Worm (Caenorhabditis elegans) whole organism, L3 larva: ENCODE results near the gene F10D2.10.

Source experiments
- elt-1 ChIP-seq: fragments of 150-350 bp; optimal IDR thresholded peaks from 2 replicates; lab custom pipeline; 2014; ENCODE audit warnings: missing biosample characterization, missing genetic modification characterization
- elt-3 ChIP-seq, 3 experiments: fragments of 150-350 bp in 1 of 3; sonication (generic microtip) in 2 of 3; optimal IDR thresholded peaks; 2 replicates in 2 of 3; 4 replicates in 1 of 3; lab custom pipeline; 2014 to 2017; ENCODE audit warnings: missing biosample characterization in 3 of 3, missing genetic modification characterization in 3 of 3
- eor-1 ChIP-seq, 2 experiments: fragments of 150-350 bp; optimal IDR thresholded peaks; 2 replicates each; lab custom pipeline; 2014 to 2018; ENCODE audit warnings: missing biosample characterization in 2 of 2, missing genetic modification characterization in 2 of 2
- lin-39 ChIP-seq: fragments of 150-350 bp; optimal IDR thresholded peaks from 2 replicates; lab custom pipeline; 2018; ENCODE audit warnings: missing biosample characterization, missing genetic modification reagents, missing genetic modification characterization
- mml-1 ChIP-seq: fragments of 150-350 bp; sonication (generic microtip); optimal IDR thresholded peaks from 3 replicates; lab custom pipeline; 2014; ENCODE audit warnings: missing biosample characterization, missing genetic modification characterization
- nhr-76 ChIP-seq: fragments of 150-350 bp; sonication (generic microtip); optimal IDR thresholded peaks from 5 replicates; lab custom pipeline; 2014; ENCODE audit warnings: missing biosample characterization, missing genetic modification characterization
- nhr-77 ChIP-seq: fragments of 150-350 bp; optimal IDR thresholded peaks from 2 replicates; lab custom pipeline; 2014; ENCODE audit warnings: missing biosample characterization, missing genetic modification characterization
- snpc-4 ChIP-seq: fragments of 150-350 bp; optimal IDR thresholded peaks from 2 replicates; lab custom pipeline; 2014; ENCODE audit warnings: missing biosample characterization, missing genetic modification characterization

- TF ChIP-seq elt-1 (tag; lab: Kevin White, UChicago) (no peak), mml-1 (no peak), snpc-4 (tag; lab: Kevin White, UChicago) (no peak), nhr-77 (tag; lab: Kevin White, UChicago) (no peak), lin-39 (tag; lab: Kevin White, UChicago) (no peak), nhr-76 (tag; lab: Kevin White, UChicago) (no peak), eor-1 (tag; optimal IDR thresholded peaks at IDR 0.05; lab: Kevin White, UChicago) (no peak), elt-3 (tag; optimal IDR thresholded peaks at IDR 0.05; lab: Kevin White, UChicago) (no peak)
These were observed 7.6 kb upstream of the F10D2.10 start, which contains the start of gene ugt-41 for ce11 chrV:7163477-7164114.
